Worm (Caenorhabditis elegans) whole organism, L1 larva: Measurements from ENCODE around the gene Y22F5A.11.

ENCODE experiments used
- C16A3.4 ChIP-seq: fragments of 150-350 bp; optimal IDR thresholded peaks from 2 replicates; lab custom pipeline; 2014; ENCODE audit warnings: missing biosample characterization, missing genetic modification characterization
- C34B4.2 ChIP-seq: sonication (generic microtip); optimal IDR thresholded peaks from 2 replicates; lab custom pipeline; 2017; ENCODE audit warnings: mild to moderate bottlenecking, missing genetic modification characterization, missing compliant biosample characterization
- aha-1 ChIP-seq: fragments of 150-350 bp; optimal IDR thresholded peaks from 2 replicates; lab custom pipeline; 2014; ENCODE audit warnings: missing biosample characterization, missing genetic modification characterization
- aly-2 ChIP-seq: fragments of 150-350 bp; optimal IDR thresholded peaks from 2 replicates; lab custom pipeline; 2014; ENCODE audit warnings: missing biosample characterization, missing genetic modification characterization
- blmp-1 ChIP-seq: fragments of 150-350 bp; optimal IDR thresholded peaks from 2 replicates; lab custom pipeline; 2014; ENCODE audit warnings: missing biosample characterization, missing genetic modification characterization
- efl-1 ChIP-seq, 4 experiments: fragments of 150-350 bp; optimal IDR thresholded peaks in 3 of 4; peaks in 1 of 4; 1 replicate in 1 of 4; 2 replicates in 3 of 4; lab custom pipeline; 2014; ENCODE audit warnings: missing biosample characterization in 2 of 4, missing genetic modification characterization in 2 of 4, missing genetic modification reagents in 2 of 4
- efl-3 ChIP-seq: fragments of 200-800 bp; sonication (Bioruptor generic); optimal IDR thresholded peaks from 2 replicates; lab custom pipeline; 2018; ENCODE audit warnings: mild to moderate bottlenecking, missing genetic modification characterization, missing compliant biosample characterization
- egl-13 ChIP-seq: sonication (generic microtip); optimal IDR thresholded peaks from 2 replicates; lab custom pipeline; 2016; ENCODE audit warnings: missing genotype, missing genetic modification reagents, missing genetic modification characterization, missing compliant biosample characterization
- elt-3 ChIP-seq, 6 experiments: fragments of 150-350 bp in 1 of 6; sonication (generic microtip); optimal IDR thresholded peaks; 2 replicates each; lab custom pipeline; 2017 to 2018; ENCODE audit warnings: missing biosample characterization in 6 of 6, missing genetic modification characterization in 6 of 6, inconsistent platforms in 1 of 6
- fkh-10 ChIP-seq: sonication (generic microtip); optimal IDR thresholded peaks from 2 replicates; lab custom pipeline; 2017; ENCODE audit warnings: missing biosample characterization, missing genetic modification reagents, missing genetic modification characterization
- fkh-4 ChIP-seq: sonication (generic microtip); optimal IDR thresholded peaks from 2 replicates; lab custom pipeline; 2016; ENCODE audit warnings: missing compliant biosample characterization, missing genetic modification characterization, borderline replicate concordance
- fkh-8 ChIP-seq: sonication (generic microtip); optimal IDR thresholded peaks from 2 replicates; lab custom pipeline; 2016; ENCODE audit warnings: mild to moderate bottlenecking, missing genetic modification characterization, missing compliant biosample characterization
- fos-1 ChIP-seq: fragments of 150-350 bp; optimal IDR thresholded peaks from 2 replicates; lab custom pipeline; 2014; ENCODE audit warnings: missing biosample characterization, missing genetic modification characterization
- hlh-4 ChIP-seq: sonication (generic microtip); optimal IDR thresholded peaks from 2 replicates; lab custom pipeline; 2016; ENCODE audit warnings: mild to moderate bottlenecking, missing genetic modification characterization, missing compliant biosample characterization
- hpl-2 ChIP-seq: fragments of 150-350 bp; optimal IDR thresholded peaks from 2 replicates; lab custom pipeline; 2014; ENCODE audit warnings: missing biosample characterization, missing genetic modification reagents, missing genetic modification characterization
- irx-1 ChIP-seq: sonication (generic microtip); optimal IDR thresholded peaks from 2 replicates; lab custom pipeline; 2016; ENCODE audit warnings: missing genetic modification characterization, missing compliant biosample characterization
- lin-13 ChIP-seq: fragments of 150-350 bp; optimal IDR thresholded peaks from 2 replicates; lab custom pipeline; 2014; ENCODE audit warnings: missing biosample characterization, missing genetic modification reagents, missing genetic modification characterization
- lin-14 ChIP-seq: fragments of 200-800 bp; sonication (Bioruptor generic); optimal IDR thresholded peaks from 2 replicates; lab custom pipeline; 2018; ENCODE audit warnings: mild to moderate bottlenecking, missing genetic modification characterization, moderate library complexity, missing compliant biosample characterization
- lsy-2 ChIP-seq, 2 experiments: fragments of 150-350 bp; optimal IDR thresholded peaks; 2 replicates each; lab custom pipeline; 2014; ENCODE audit warnings: missing biosample characterization in 2 of 2, missing genetic modification characterization in 2 of 2
- nhr-20 ChIP-seq: sonication (generic microtip); optimal IDR thresholded peaks from 2 replicates; lab custom pipeline; 2016; ENCODE audit warnings: mild to moderate bottlenecking, missing genetic modification characterization, missing compliant biosample characterization
- nhr-47 ChIP-seq: sonication (generic microtip); optimal IDR thresholded peaks from 2 replicates; lab custom pipeline; 2016; ENCODE audit warnings: mild to moderate bottlenecking, missing genetic modification characterization, moderate library complexity, missing compliant biosample characterization
- nhr-85 ChIP-seq: sonication (generic microtip); peaks from one replicate; lab custom pipeline; 2016; ENCODE audit warnings: missing genetic modification characterization, inconsistent platforms, missing compliant biosample characterization
- sup-37 ChIP-seq: fragments of 200-800 bp; sonication (Bioruptor generic); optimal IDR thresholded peaks from 2 replicates; lab custom pipeline; 2018; ENCODE audit warnings: mild to moderate bottlenecking, missing genetic modification characterization, missing compliant biosample characterization
- unc-130 ChIP-seq: fragments of 150-350 bp; optimal IDR thresholded peaks from 2 replicates; lab custom pipeline; 2017; ENCODE audit warnings: missing biosample characterization, missing genetic modification characterization, inconsistent platforms
- unc-98 ChIP-seq: fragments of 200-800 bp; sonication (Bioruptor generic); IDR thresholded peaks from 2 replicates; pipeline ENCODE4 v1.3.6; 2022; ENCODE audit warnings: missing genetic modification characterization, missing compliant biosample characterization
- xbp-1 ChIP-seq: sonication (generic microtip); optimal IDR thresholded peaks from 2 replicates; lab custom pipeline; 2016; ENCODE audit warnings: missing genetic modification characterization, missing compliant biosample characterization
- ztf-11 ChIP-seq, 2 experiments: sonication (generic microtip); optimal IDR thresholded peaks; 2 replicates each; lab custom pipeline; 2016 to 2017; ENCODE audit warnings: missing genetic modification characterization in 2 of 2, missing biosample characterization in 1 of 2, missing compliant biosample characterization in 1 of 2

Gene Y22F5A.11

ce11 chrV:10320101-10320761 is 44.8 kb upstream of the Y22F5A.11 start, which contains the start of the genes gna-1 and B0024.13 (continued):
- TF ChIP-seq unc-98 (GFP tag; lab: Robert Waterston, UW): no peak; the same call in 1 of the 2 replicates

- TF ChIP-seq nhr-20 (tag; lab: Kevin White, UChicago) (no peak), aly-2 (tag; lab: Kevin White, UChicago) (no peak), efl-1 (optimal IDR thresholded peaks at IDR 0.05; lab: Kevin White, UChicago) (no peak), efl-1 (GFP tag; optimal IDR thresholded peaks at IDR 0.05 in 1 of 2; lab: Kevin White, UChicago) (peak in 1 of 2 experiments; percentile 70), irx-1 (tag; lab: Kevin White, UChicago) (no peak)
Observed at ce11 chrV:10319434-10319833, 44.0 kb upstream of the Y22F5A.11 start, which contains the start of gene B0024.11. TSS of gene B0024.11 (minus strand) at chrV:10319534.

ce11 chrV:10317294-10317693 is 41.8 kb upstream of the Y22F5A.11 start, which contains the start of gene asps-1:
TSS of gene asps-1 (minus strand) at chrV:10317394.
- TF ChIP-seq sup-37 (GFP tag; lab: Kevin White, UChicago) (no peak), lin-13 (GFP tag; lab: Kevin White, UChicago) (no peak), unc-130 (tag; lab: Kevin White, UChicago) (no peak), hpl-2 (GFP tag; lab: Kevin White, UChicago) (no peak), fkh-10 (GFP tag; lab: Kevin White, UChicago) (no peak)

- TF ChIP-seq nhr-47 (tag; lab: Kevin White, UChicago) (no peak), efl-3 (no peak)
Observed at ce11 chrV:10314371-10314770, 38.9 kb upstream of the Y22F5A.11 start, which contains the start of gene trx-2. TSS of gene trx-2 (plus strand) at chrV:10314671.

ce11 chrV:10313953-10314352 is 38.5 kb upstream of the Y22F5A.11 start, which contains the start of gene gcy-6:
TSS of gene gcy-6 (minus strand) at chrV:10314053.
- no peak for TF ChIP-seq irx-1 (tag; lab: Kevin White, UChicago)
- TF ChIP-seq ztf-11 (tag; optimal IDR thresholded peaks at IDR 0.05; lab: Kevin White, UChicago): no peak
- TF ChIP-seq C16A3.4: no peak

- peak; percentile 38 for TF ChIP-seq fkh-8 (tag; lab: Kevin White, UChicago)
- TF ChIP-seq blmp-1: no peak
- TF ChIP-seq, all 84 proteins: peak for 1
Observed at ce11 chrV:10307283-10307682, 31.8 kb upstream of the Y22F5A.11 start, which contains the start of gene che-12. TSS of gene che-12 (minus strand) at chrV:10307383.

ce11 chrV:10297099-10297498 is 21.7 kb upstream of the Y22F5A.11 start, which contains the start of gene B0024.4:
TSS of gene B0024.4 (plus strand) at chrV:10297399.
- TF ChIP-seq egl-13 (tag; lab: Kevin White, UChicago): no peak
- no peak for TF ChIP-seq C34B4.2
- TF ChIP-seq hlh-4 (tag; lab: Kevin White, UChicago): no peak
- no peak for TF ChIP-seq lsy-2 (tag; optimal IDR thresholded peaks at IDR 0.05; lab: Kevin White, UChicago)
- TF ChIP-seq, all 84 proteins: peak for 0

- TF ChIP-seq nhr-85 (tag; lab: Kevin White, UChicago) (peak; percentile 29), aha-1 (tag; lab: Kevin White, UChicago) (no peak)
Observed at ce11 chrV:10294549-10294948, 19.1 kb upstream of the Y22F5A.11 start, which contains the start of gene col-150. TSS of gene col-150 (minus strand) at chrV:10294649.

- TF ChIP-seq lin-14: peak; percentile 20
- peak in 2 of 6 experiments; percentile 15 to 59 for TF ChIP-seq elt-3 (tag; optimal IDR thresholded peaks at IDR 0.05; lab: Kevin White, UChicago)
- TF ChIP-seq blmp-1: peak; percentile 99
- TF ChIP-seq fkh-4 (tag; lab: Kevin White, UChicago): no peak
- no peak for TF ChIP-seq fos-1 (tag; lab: Kevin White, UChicago)
- no peak for TF ChIP-seq xbp-1 (tag; lab: Kevin White, UChicago)
Observed at ce11 chrV:10292819-10293357, 17.4 kb upstream of the Y22F5A.11 start, which contains the start of gene col-149. TSS of gene col-149 (minus strand) at chrV:10292869.
